Worm (Caenorhabditis elegans) whole organism, L4 larva: ENCODE measurements around the gene ZK470.2.

Source experiments
- D1046.2 ChIP-seq: fragments of 200-800 bp; sonication (Bioruptor generic); IDR thresholded peaks from 2 replicates; pipeline ENCODE4 v1.3.6; 2022; ENCODE audit warnings: missing genetic modification characterization, missing compliant biosample characterization
- F26F4.8 ChIP-seq: fragments of 200-800 bp; sonication (Bioruptor generic); conservative IDR thresholded peaks from 2 replicates; pipeline ENCODE4 v1.3.6; 2022; ENCODE audit warnings: missing genetic modification characterization, missing compliant biosample characterization
- F37D6.2 ChIP-seq: sonication (generic microtip); optimal IDR thresholded peaks from 2 replicates; lab custom pipeline; 2016; ENCODE audit warnings: mild to moderate bottlenecking, missing genetic modification characterization, missing compliant biosample characterization
- F44E2.7 ChIP-seq: fragments of 200-800 bp; sonication (Bioruptor generic); IDR thresholded peaks from 2 replicates; pipeline ENCODE4 v2.1.2; 2022; ENCODE audit warnings: missing genetic modification characterization, missing compliant biosample characterization
- F49E8.2 ChIP-seq: sonication (generic microtip); optimal IDR thresholded peaks from 2 replicates; lab custom pipeline; 2016; ENCODE audit warnings: missing compliant biosample characterization, mild to moderate bottlenecking, missing genetic modification characterization, borderline replicate concordance
- T20F7.1 ChIP-seq: fragments of 200-800 bp; sonication (Bioruptor generic); optimal IDR thresholded peaks from 2 replicates; lab custom pipeline; 2018; ENCODE audit warnings: mild to moderate bottlenecking, missing genetic modification characterization, missing compliant biosample characterization
- T26A8.4 ChIP-seq: fragments of 200-800 bp; sonication (Bioruptor generic); IDR thresholded peaks from 2 replicates; pipeline ENCODE4 v1.3.6; 2022; ENCODE audit warnings: missing genetic modification characterization, missing compliant biosample characterization
- aha-1 ChIP-seq: fragments of 150-350 bp; peaks from one replicate; lab custom pipeline; 2014; ENCODE audit warnings: missing biosample characterization, missing genetic modification characterization
- aly-2 ChIP-seq: sonication (generic microtip); optimal IDR thresholded peaks from 2 replicates; lab custom pipeline; 2018; ENCODE audit warnings: missing biosample characterization, missing genetic modification characterization
- ama-1 ChIP-seq: fragments of 150-350 bp; optimal IDR thresholded peaks from 2 replicates; lab custom pipeline; 2014; ENCODE audit warnings: inconsistent platforms, mixed read lengths
- ceh-28 ChIP-seq: fragments of 150-350 bp; optimal IDR thresholded peaks from 2 replicates; lab custom pipeline; 2014; ENCODE audit warnings: missing biosample characterization, missing genetic modification reagents, missing genetic modification characterization
- cey-2 ChIP-seq: sonication (generic microtip); optimal IDR thresholded peaks from 3 replicates; lab custom pipeline; 2017; ENCODE audit warnings: missing genetic modification characterization, mild to moderate bottlenecking, missing compliant biosample characterization, antibody characterized with exemption, borderline replicate concordance; ENCODE audit not compliant: insufficient read depth
- daf-16 ChIP-seq, 3 experiments: sonication (generic microtip); optimal IDR thresholded peaks; 2 replicates each; lab custom pipeline; 2016 to 2017; ENCODE audit warnings: missing genetic modification characterization in 3 of 3, missing genetic modification reagents in 3 of 3, mild to moderate bottlenecking in 2 of 3, missing compliant biosample characterization in 2 of 3, missing biosample characterization in 1 of 3, moderate library complexity in 1 of 3
- dmd-8 ChIP-seq: fragments of 200-800 bp; sonication (Bioruptor generic); IDR thresholded peaks from 2 replicates; pipeline ENCODE4 v1.3.6; 2022; ENCODE audit warnings: missing genetic modification characterization, missing compliant biosample characterization
- dmd-9 ChIP-seq: fragments of 200-800 bp; sonication (Bioruptor generic); IDR thresholded peaks from 2 replicates; pipeline ENCODE4 v1.3.6; 2022; ENCODE audit warnings: missing genetic modification reagents, missing genetic modification characterization, missing compliant biosample characterization
- dpl-1 ChIP-seq: fragments of 150-350 bp; optimal IDR thresholded peaks from 2 replicates; lab custom pipeline; 2014; ENCODE audit warnings: missing biosample characterization, missing genetic modification reagents, missing genetic modification characterization
- dve-1 ChIP-seq: sonication (generic microtip); optimal IDR thresholded peaks from 2 replicates; lab custom pipeline; 2017; ENCODE audit warnings: antibody characterized with exemption, mild to moderate bottlenecking, missing genetic modification characterization, missing compliant biosample characterization; ENCODE audit not compliant: insufficient read depth
- gei-8 ChIP-seq: fragments of 200-800 bp; sonication (Bioruptor generic); optimal IDR thresholded peaks from 2 replicates; lab custom pipeline; 2018; ENCODE audit warnings: mild to moderate bottlenecking, missing genetic modification characterization, missing compliant biosample characterization
- hif-1 ChIP-seq, 2 experiments: sonication (generic microtip); optimal IDR thresholded peaks; 2 replicates each; lab custom pipeline; 2016 to 2017; ENCODE audit warnings: missing compliant biosample characterization in 2 of 2, missing genetic modification characterization in 2 of 2, missing genetic modification reagents in 2 of 2, missing genotype in 2 of 2, mild to moderate bottlenecking in 1 of 2
- hlh-11 ChIP-seq: fragments of 200-800 bp; sonication (Bioruptor generic); optimal IDR thresholded peaks from 2 replicates; lab custom pipeline; 2018; ENCODE audit warnings: mild to moderate bottlenecking, missing genetic modification characterization, missing compliant biosample characterization
- hlh-30 ChIP-seq: sonication (generic microtip); optimal IDR thresholded peaks from 2 replicates; lab custom pipeline; 2017; ENCODE audit warnings: antibody characterized with exemption, mild to moderate bottlenecking, missing genetic modification characterization, missing compliant biosample characterization; ENCODE audit not compliant: insufficient read depth
- jun-1 ChIP-seq: fragments of 150-350 bp; optimal IDR thresholded peaks from 2 replicates; lab custom pipeline; 2014; ENCODE audit warnings: missing biosample characterization, missing genetic modification reagents, missing genetic modification characterization
- lin-13 ChIP-seq: fragments of 150-350 bp; optimal IDR thresholded peaks from 2 replicates; lab custom pipeline; 2014; ENCODE audit warnings: missing biosample characterization, missing genetic modification reagents, missing genetic modification characterization
- lin-15B ChIP-seq: fragments of 150-350 bp; sonication (generic microtip); optimal IDR thresholded peaks from 3 replicates; lab custom pipeline; 2014; ENCODE audit warnings: missing biosample characterization, missing genetic modification characterization
- lin-29 ChIP-seq: fragments of 200-800 bp; sonication (Bioruptor generic); IDR thresholded peaks from 2 replicates; pipeline ENCODE4 v1.3.6; 2022; ENCODE audit warnings: missing genetic modification reagents, missing genetic modification characterization, missing compliant biosample characterization
- lin-38 ChIP-seq: fragments of 200-800 bp; sonication (Bioruptor generic); IDR thresholded peaks from 2 replicates; pipeline ENCODE4 v1.3.6; 2022; ENCODE audit warnings: missing genetic modification reagents, missing genetic modification characterization, missing compliant biosample characterization
- mdl-1 ChIP-seq, 2 experiments: fragments of 150-350 bp in 1 of 2; sonication (generic microtip) in 1 of 2; optimal IDR thresholded peaks; 2 replicates each; lab custom pipeline; 2014 to 2017; ENCODE audit warnings: missing biosample characterization in 2 of 2, missing genetic modification characterization in 2 of 2
- mdt-29 ChIP-seq: fragments of 200-800 bp; sonication (Bioruptor generic); IDR thresholded peaks from 2 replicates; pipeline ENCODE4 v1.3.6; 2022; ENCODE audit warnings: missing genetic modification reagents, missing genetic modification characterization, missing compliant biosample characterization
- mep-1 ChIP-seq: fragments of 150-350 bp; sonication (generic microtip); optimal IDR thresholded peaks from 3 replicates; lab custom pipeline; 2014; ENCODE audit warnings: missing biosample characterization, missing genetic modification characterization
- mxl-2 ChIP-seq: fragments of 200-800 bp; sonication (Bioruptor generic); conservative IDR thresholded peaks from 2 replicates; pipeline ENCODE4 v1.3.6; 2022; ENCODE audit warnings: missing genetic modification reagents, missing genetic modification characterization, missing compliant biosample characterization
- mxl-3 ChIP-seq: fragments of 200-800 bp; sonication (Bioruptor generic); optimal IDR thresholded peaks from 2 replicates; lab custom pipeline; 2018; ENCODE audit warnings: mild to moderate bottlenecking, missing genetic modification characterization, missing compliant biosample characterization
- nhr-10 ChIP-seq: fragments of 150-350 bp; optimal IDR thresholded peaks from 2 replicates; lab custom pipeline; 2014; ENCODE audit warnings: missing biosample characterization, missing genetic modification characterization
- nhr-28 ChIP-seq: fragments of 150-350 bp; optimal IDR thresholded peaks from 2 replicates; lab custom pipeline; 2014; ENCODE audit warnings: missing biosample characterization, missing genetic modification characterization
- nhr-42 ChIP-seq: fragments of 200-800 bp; sonication (Bioruptor generic); IDR thresholded peaks from 2 replicates; pipeline ENCODE4 v1.3.6; 2022; ENCODE audit warnings: missing genetic modification characterization, missing compliant biosample characterization
- pqm-1 ChIP-seq: sonication (generic microtip); optimal IDR thresholded peaks from 2 replicates; lab custom pipeline; 2017; ENCODE audit warnings: missing biosample characterization, missing genetic modification characterization
- saeg-2 ChIP-seq: fragments of 200-800 bp; sonication (Bioruptor generic); IDR thresholded peaks from 2 replicates; pipeline ENCODE4 v1.3.6; 2022; ENCODE audit warnings: missing genetic modification reagents, missing genetic modification characterization, missing compliant biosample characterization
- snpc-4 ChIP-seq: fragments of 150-350 bp; optimal IDR thresholded peaks from 2 replicates; lab custom pipeline; 2014; ENCODE audit warnings: missing biosample characterization, missing genetic modification characterization
- spr-1 ChIP-seq: sonication (generic microtip); optimal IDR thresholded peaks from 2 replicates; lab custom pipeline; 2016; ENCODE audit warnings: mild to moderate bottlenecking, missing genetic modification characterization, missing compliant biosample characterization
- unc-39 ChIP-seq: sonication (generic microtip); optimal IDR thresholded peaks from 2 replicates; lab custom pipeline; 2017; ENCODE audit warnings: missing biosample characterization, missing genetic modification characterization
- vab-7 ChIP-seq: fragments of 200-800 bp; sonication (Bioruptor generic); IDR thresholded peaks from 2 replicates; pipeline ENCODE4 v1.3.6; 2022; ENCODE audit warnings: missing genetic modification reagents, missing genetic modification characterization, missing compliant biosample characterization
- ztf-7 ChIP-seq: fragments of 150-350 bp; optimal IDR thresholded peaks from 2 replicates; lab custom pipeline; 2014; ENCODE audit warnings: missing biosample characterization, missing genetic modification characterization

Gene ZK470.2

DNA sequence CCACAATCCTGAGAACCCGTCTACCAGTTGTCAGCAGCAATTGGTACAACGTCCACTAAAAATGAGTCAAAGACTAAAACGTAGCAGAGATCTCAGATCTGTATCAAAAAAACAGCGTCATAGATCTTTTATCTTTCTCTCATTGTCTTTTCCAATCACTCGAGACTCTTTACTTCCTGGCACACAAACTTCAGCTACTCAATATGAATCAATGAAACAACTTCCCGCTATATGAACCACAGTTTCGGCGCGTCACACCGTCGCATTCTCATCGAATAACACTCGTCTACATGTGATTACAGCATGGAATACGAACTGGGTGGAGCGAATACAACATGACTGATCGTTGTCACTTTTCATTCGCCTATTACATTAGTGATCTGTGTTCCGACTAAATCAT is 2.7 kb upstream of the ZK470.2 start (continued):
- TF ChIP-seq aly-2 (tag; lab: Kevin White, UChicago) (no peak), D1046.2 (no peak), spr-1 (tag; lab: Kevin White, UChicago) (no peak), lin-15B (no peak), F44E2.7 (no peak), ceh-28 (tag; lab: Kevin White, UChicago) (no peak), ztf-7 (tag; lab: Kevin White, UChicago) (no peak), snpc-4 (tag; lab: Kevin White, UChicago) (no peak), unc-39 (tag; lab: Kevin White, UChicago) (no peak), T20F7.1 (GFP tag; lab: Kevin White, UChicago) (no peak)

DNA sequence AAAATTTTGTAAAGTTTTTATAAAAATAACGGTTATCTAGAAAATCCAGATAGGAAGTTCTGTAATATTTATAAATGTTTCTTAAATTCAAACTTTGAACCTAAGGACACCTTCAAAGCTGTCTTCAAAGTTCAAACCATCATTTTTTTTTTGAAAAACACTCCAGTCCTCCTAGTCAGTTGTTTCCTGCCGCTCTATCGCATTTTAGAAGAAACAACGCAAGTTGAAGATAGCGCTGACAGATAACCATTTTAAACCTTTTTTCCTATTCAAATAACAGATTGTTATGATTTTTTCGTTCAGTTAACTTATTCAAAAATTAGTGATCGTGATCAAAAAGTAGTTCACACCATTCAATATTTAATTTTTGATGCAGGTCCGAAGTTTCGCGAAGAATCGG is 1.6 kb upstream of the ZK470.2 start:
- TF ChIP-seq saeg-2 (GFP tag; lab: Robert Waterston, UW) = no peak
- peak; percentile 21 for TF ChIP-seq dve-1 (tag; lab: Kevin White, UChicago)
- TF ChIP-seq pqm-1 = peak; percentile 70
- TF ChIP-seq daf-16 (GFP tag; optimal IDR thresholded peaks at IDR 0.05; lab: Kevin White, UChicago) = no peak
- TF ChIP-seq daf-16 (tag; optimal IDR thresholded peaks at IDR 0.05; lab: Kevin White, UChicago) = peak; percentile 27
- TF ChIP-seq nhr-28 (tag; lab: Kevin White, UChicago) = peak; percentile 37

DNA sequence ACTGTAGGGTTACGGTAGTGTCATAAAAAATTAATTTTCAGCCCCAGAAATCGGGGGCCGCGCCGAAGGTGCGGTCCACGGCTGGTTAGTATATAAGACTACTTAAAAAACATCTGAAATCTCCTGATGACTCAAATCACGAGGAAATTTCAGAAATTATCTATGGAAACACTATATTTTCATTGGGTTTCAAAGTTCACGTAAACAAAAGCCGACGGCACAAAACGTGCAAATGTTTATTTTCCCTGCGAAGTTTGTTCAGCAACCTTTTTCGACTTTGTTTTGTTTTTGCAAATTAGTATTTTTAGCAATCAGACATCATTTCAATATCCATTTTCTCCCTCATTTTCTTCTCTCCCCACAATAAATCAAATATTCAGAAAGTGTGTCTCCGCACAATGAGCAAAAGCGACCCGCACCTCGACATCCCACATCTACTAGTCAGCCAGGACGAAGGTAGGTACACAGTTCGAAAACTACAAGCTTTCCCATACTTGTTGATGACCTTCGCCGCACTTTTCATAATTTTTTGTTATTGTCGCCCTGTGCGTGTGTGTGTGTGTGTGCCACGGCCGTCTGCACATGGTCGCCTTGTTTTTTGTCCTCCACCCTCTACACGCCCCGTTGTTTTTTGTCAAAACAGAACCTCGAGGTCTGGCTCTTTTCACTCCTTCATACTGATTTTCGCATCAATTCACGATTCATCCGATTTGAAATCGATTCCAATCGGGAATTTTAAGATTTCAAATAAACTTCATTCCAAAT is 1.8 kb downstream of the ZK470.2 start:
- TF ChIP-seq mdl-1 (tag; optimal IDR thresholded peaks at IDR 0.05; lab: Kevin White, UChicago) (peak in 1 of 2 experiments; percentile 43), lin-13 (GFP tag; lab: Kevin White, UChicago) (no peak), F26F4.8 (GFP tag; lab: Robert Waterston, UW) (no peak), T26A8.4 (GFP tag; lab: Robert Waterston, UW) (0 out of 2 replicates have a peak, but pooled peaks have one; percentile 8), mxl-3 (GFP tag; lab: Kevin White, UChicago) (peak; percentile 46), aha-1 (tag; lab: Kevin White, UChicago) (peak; percentile 93), daf-16 (GFP tag; optimal IDR thresholded peaks at IDR 0.05; lab: Kevin White, UChicago) (no peak), daf-16 (tag; optimal IDR thresholded peaks at IDR 0.05; lab: Kevin White, UChicago) (peak; percentile 53), jun-1 (no peak), hlh-11 (peak; percentile 12), hlh-30 (tag; lab: Kevin White, UChicago) (peak; percentile 63), nhr-42 (GFP tag; lab: Robert Waterston, UW) (0 out of 2 replicates have a peak, but pooled peaks have one; percentile 17)

DNA sequence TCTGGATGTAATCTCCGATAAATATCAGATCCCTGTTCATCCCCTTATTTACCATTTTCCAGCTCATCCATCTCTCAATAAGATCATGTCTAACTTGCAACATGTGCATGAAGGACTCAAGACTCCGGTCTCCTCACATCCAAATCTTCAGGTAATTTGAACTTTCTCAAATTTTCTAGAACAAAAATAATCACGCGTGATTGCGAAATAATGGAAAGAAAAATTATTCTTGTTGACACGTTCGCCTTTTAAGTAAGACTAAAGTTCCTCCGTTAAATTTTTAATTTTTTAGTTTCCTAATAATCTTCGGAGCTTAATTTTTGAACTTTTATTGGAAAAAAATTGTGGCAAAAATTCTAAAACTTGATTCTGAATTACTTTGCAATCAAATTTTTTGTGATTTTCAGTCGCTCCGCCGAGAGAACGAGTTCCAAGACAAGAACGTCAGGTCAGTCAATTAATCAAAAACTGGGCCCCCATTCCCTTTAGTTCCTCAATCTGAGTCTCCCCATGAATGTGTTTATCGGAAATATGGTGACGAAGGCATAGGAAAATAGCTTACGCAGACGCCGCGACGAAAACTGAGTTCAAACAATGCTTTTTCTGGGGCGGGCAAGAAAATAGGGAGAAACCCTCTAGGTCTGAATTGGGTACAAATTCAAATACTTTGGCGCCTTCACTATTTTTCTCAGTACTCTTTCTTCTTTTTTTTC is 2.7 kb downstream of the ZK470.2 start:
- peak; percentile 57 for TF ChIP-seq nhr-28 (tag; lab: Kevin White, UChicago)
- no peak for TF ChIP-seq dmd-8 (GFP tag; lab: Robert Waterston, UW)
- TF ChIP-seq lin-38 (GFP tag; lab: Robert Waterston, UW) = peak; percentile 40; the same call in 1 of the 2 replicates
- TF ChIP-seq hif-1 (tag; optimal IDR thresholded peaks at IDR 0.05; lab: Kevin White, UChicago) = peak in 1 of 2 experiments; percentile 56
- TF ChIP-seq mdt-29 (GFP tag; lab: Robert Waterston, UW) = no peak
- TF ChIP-seq unc-39 (tag; lab: Kevin White, UChicago) = no peak
- no peak for TF ChIP-seq lin-29
- TF ChIP-seq nhr-10 (tag; lab: Kevin White, UChicago) = no peak
- no peak for TF ChIP-seq T20F7.1 (GFP tag; lab: Kevin White, UChicago)
- TF ChIP-seq cey-2 = no peak
- no peak for TF ChIP-seq gei-8 (GFP tag; lab: Kevin White, UChicago)
- TF ChIP-seq F37D6.2 = no peak
- TF ChIP-seq dpl-1 = no peak
- no peak for TF ChIP-seq dmd-9 (GFP tag; lab: Robert Waterston, UW)
- peak; percentile 12 for TF ChIP-seq mxl-3 (GFP tag; lab: Kevin White, UChicago)
- no peak for TF ChIP-seq mxl-2 (GFP tag; lab: Robert Waterston, UW)
- TF ChIP-seq ama-1 (lab: Kevin White, UChicago) = no peak
- peak in 1 of 2 experiments; percentile 75 for TF ChIP-seq mdl-1 (tag; optimal IDR thresholded peaks at IDR 0.05; lab: Kevin White, UChicago)
- peak; percentile 53 for TF ChIP-seq mep-1 (tag; lab: Kevin White, UChicago)
- TF ChIP-seq vab-7 (GFP tag; lab: Robert Waterston, UW) = no peak
- TF ChIP-seq F49E8.2 = no peak
- TF ChIP-seq daf-16 (GFP tag; optimal IDR thresholded peaks at IDR 0.05; lab: Kevin White, UChicago) = peak in 1 of 2 experiments; percentile 9
- TF ChIP-seq daf-16 (tag; optimal IDR thresholded peaks at IDR 0.05; lab: Kevin White, UChicago) = peak; percentile 51
- no peak for TF ChIP-seq ztf-7 (tag; lab: Kevin White, UChicago)
